Worm (Caenorhabditis elegans) whole organism, L1 larva: ENCODE data around the gene srj-37.

Source experiments
- ceh-88 ChIP-seq: fragments of 200-800 bp; sonication (Bioruptor generic); IDR thresholded peaks from 2 replicates; pipeline ENCODE4 v1.3.6; 2022; ENCODE audit warnings: missing genetic modification characterization, missing compliant biosample characterization
- nhr-90 ChIP-seq: sonication (generic microtip); optimal IDR thresholded peaks from 2 replicates; lab custom pipeline; 2016; ENCODE audit warnings: mild to moderate bottlenecking, missing genetic modification characterization, missing compliant biosample characterization; ENCODE audit not compliant: poor library complexity
- skn-1 ChIP-seq: fragments of 150-350 bp; optimal IDR thresholded peaks from 2 replicates; lab custom pipeline; 2014; ENCODE audit warnings: missing biosample characterization, missing genetic modification characterization
- sox-4 ChIP-seq: sonication (generic microtip); optimal IDR thresholded peaks from 2 replicates; lab custom pipeline; 2016; ENCODE audit warnings: missing genetic modification characterization, missing compliant biosample characterization

DNA sequence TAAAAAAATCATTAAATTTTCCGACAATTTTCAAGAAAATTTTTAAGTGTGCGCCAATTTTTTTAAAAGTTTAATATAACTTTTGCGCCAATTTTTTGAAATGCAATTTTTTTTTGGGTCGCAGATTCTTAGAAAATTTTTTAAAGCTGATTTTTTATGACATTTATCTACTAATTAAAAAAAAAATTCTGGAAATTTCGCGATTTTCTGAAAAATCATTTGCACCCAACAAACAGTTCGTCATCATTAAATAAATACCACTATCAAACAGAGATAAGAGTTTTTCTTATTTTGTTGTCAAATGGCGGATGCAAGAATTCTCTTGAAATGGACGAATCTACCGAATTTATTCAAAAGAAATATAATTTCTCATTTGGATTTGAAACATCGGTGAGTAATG, 23.2 kb upstream of the srj-37 start, which contains the start of gene F48G7.13:
- TF ChIP-seq nhr-90 (tag; lab: Kevin White, UChicago), result no peak
- TF ChIP-seq skn-1, result no peak
- no peak for TF ChIP-seq ceh-88
- no peak for TF ChIP-seq sox-4 (tag; lab: Kevin White, UChicago)
